Worm (Caenorhabditis elegans) whole organism, L3 larva: ENCODE data around the gene pgl-2.

Source experiments
- ZK546.5 ChIP-seq: sonication (generic microtip); optimal IDR thresholded peaks from 2 replicates; lab custom pipeline; 2017; ENCODE audit warnings: missing biosample characterization, missing genetic modification characterization
- aly-2 ChIP-seq: fragments of 150-350 bp; optimal IDR thresholded peaks from 2 replicates; lab custom pipeline; 2014; ENCODE audit warnings: missing biosample characterization, missing genetic modification characterization
- daf-12 ChIP-seq: fragments of 150-350 bp; optimal IDR thresholded peaks from 2 replicates; lab custom pipeline; 2014; ENCODE audit warnings: missing biosample characterization, missing genetic modification reagents, missing genetic modification characterization
- fos-1 ChIP-seq: fragments of 150-350 bp; optimal IDR thresholded peaks from 2 replicates; lab custom pipeline; 2014; ENCODE audit warnings: missing biosample characterization, missing genetic modification characterization
- mdl-1 ChIP-seq: fragments of 150-350 bp; optimal IDR thresholded peaks from 2 replicates; lab custom pipeline; 2014; ENCODE audit warnings: missing biosample characterization, missing genetic modification characterization
- nhr-12 ChIP-seq: fragments of 150-350 bp; optimal IDR thresholded peaks from 2 replicates; lab custom pipeline; 2014; ENCODE audit warnings: missing biosample characterization, missing genetic modification characterization
- nhr-28 ChIP-seq: fragments of 150-350 bp; optimal IDR thresholded peaks from 2 replicates; lab custom pipeline; 2014; ENCODE audit warnings: missing biosample characterization, missing genetic modification characterization
- pha-4 ChIP-seq: fragments of 150-350 bp; optimal IDR thresholded peaks from 2 replicates; lab custom pipeline; 2014; ENCODE audit warnings: missing biosample characterization, missing genetic modification reagents, missing genetic modification characterization
- zag-1 ChIP-seq: fragments of 150-350 bp; optimal IDR thresholded peaks from 2 replicates; lab custom pipeline; 2014; ENCODE audit warnings: missing biosample characterization, missing genetic modification characterization

DNA sequence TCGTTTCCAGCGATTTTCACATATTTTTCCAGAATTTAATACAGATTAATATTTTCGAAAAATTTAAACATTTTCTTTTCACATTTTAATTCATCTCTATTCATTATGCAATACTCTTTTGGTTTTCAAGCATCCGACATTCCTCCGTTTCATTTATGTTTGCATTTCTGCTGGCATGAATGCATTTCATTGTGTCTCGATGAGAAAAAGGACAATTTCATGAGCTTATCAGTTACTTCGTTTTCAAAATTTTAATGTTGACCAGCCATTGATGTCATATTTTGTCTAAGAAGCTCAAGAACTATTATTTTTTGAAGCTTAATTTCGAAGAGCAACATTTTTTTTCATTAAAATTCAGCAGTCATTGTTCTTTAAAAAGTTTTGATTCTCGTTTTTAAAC is 43.4 kb upstream of the pgl-2 start:
- no peak for TF ChIP-seq fos-1 (tag; lab: Kevin White, UChicago)
- no peak for TF ChIP-seq zag-1
- no peak for TF ChIP-seq mdl-1 (tag; lab: Kevin White, UChicago)
- no peak for TF ChIP-seq aly-2 (tag; lab: Kevin White, UChicago)
- no peak for TF ChIP-seq nhr-12 (tag; lab: Kevin White, UChicago)
- TF ChIP-seq ZK546.5 (tag; lab: Kevin White, UChicago) = no peak
- TF ChIP-seq pha-4 = no peak
- no peak for TF ChIP-seq daf-12 (tag; lab: Kevin White, UChicago)
- no peak for TF ChIP-seq nhr-28
